Worm (Caenorhabditis elegans) whole organism, L1 larva: ENCODE results near the gene K12H6.8.

Experiments
- grh-1 ChIP-seq: fragments of 200-800 bp; sonication (Bioruptor generic); IDR thresholded peaks from 2 replicates; pipeline ENCODE4 v1.3.6; 2022; ENCODE audit warnings: missing genetic modification reagents, missing genetic modification characterization, missing compliant biosample characterization
- lin-13 ChIP-seq: fragments of 150-350 bp; optimal IDR thresholded peaks from 2 replicates; lab custom pipeline; 2014; ENCODE audit warnings: missing biosample characterization, missing genetic modification reagents, missing genetic modification characterization
- lin-15B ChIP-seq: fragments of 150-350 bp; sonication (generic microtip); optimal IDR thresholded peaks from 3 replicates; lab custom pipeline; 2014; ENCODE audit warnings: missing biosample characterization, missing genetic modification characterization
- lin-35 ChIP-seq, 2 experiments: fragments of 150-350 bp; optimal IDR thresholded peaks; 2 replicates each; lab custom pipeline; 2014; ENCODE audit warnings: missing biosample characterization in 2 of 2, missing genetic modification characterization in 2 of 2, missing genetic modification reagents in 2 of 2
- snpc-4 ChIP-seq: fragments of 150-350 bp; optimal IDR thresholded peaks from 2 replicates; lab custom pipeline; 2014; ENCODE audit warnings: missing biosample characterization, missing genetic modification characterization
- sox-4 ChIP-seq: sonication (generic microtip); optimal IDR thresholded peaks from 2 replicates; lab custom pipeline; 2016; ENCODE audit warnings: missing genetic modification characterization, missing compliant biosample characterization
- tlp-1 ChIP-seq: fragments of 150-350 bp; optimal IDR thresholded peaks from 2 replicates; lab custom pipeline; 2014; ENCODE audit warnings: missing biosample characterization, missing genetic modification characterization

ce11 chrII:2804949-2805348 is 22.7 kb upstream of the K12H6.8 start:
- no peak for TF ChIP-seq grh-1 (GFP tag; lab: Robert Waterston, UW)
- TF ChIP-seq lin-13 (GFP tag; lab: Kevin White, UChicago): no peak
- no peak for TF ChIP-seq lin-15B
- TF ChIP-seq lin-35 (GFP tag; optimal IDR thresholded peaks at IDR 0.05; lab: Kevin White, UChicago): peak in 1 of 2 experiments; percentile 65
- no peak for TF ChIP-seq sox-4
- no peak for TF ChIP-seq snpc-4 (tag; lab: Kevin White, UChicago)
- no peak for TF ChIP-seq tlp-1 (tag; lab: Kevin White, UChicago)
